Fruit fly (Drosophila melanogaster): ENCODE results near the gene Ilp2.

The Ilp2 gene

DNA sequence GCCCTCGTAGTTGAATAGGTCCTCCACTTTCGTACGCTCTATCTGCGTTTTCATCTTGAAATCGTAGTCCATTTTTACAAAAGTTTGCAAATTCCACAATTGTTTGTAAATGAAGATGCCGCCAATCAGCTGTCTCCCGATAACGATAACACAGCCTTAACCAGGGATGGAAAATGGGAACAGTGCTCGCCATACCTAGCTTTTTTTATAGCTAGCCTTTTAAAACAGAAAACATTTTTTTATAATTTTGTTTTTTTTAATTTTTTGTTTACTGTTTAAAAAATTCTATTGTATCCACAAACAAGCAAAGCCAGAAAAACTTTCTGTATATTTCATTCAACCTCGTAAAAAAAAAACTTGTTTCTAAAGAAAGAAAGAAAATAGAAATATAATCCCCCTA, 39.0 kb downstream of the Ilp2 start, which contains the start of gene Cdk8 (continued):
- TF ChIP-seq PHDP (tag; optimal IDR thresholded peaks at IDR 0.05) (peak; percentile 31), sim (GFP tag; IDR thresholded peaks at IDR 0.05) (no peak), CG14710 (tag; optimal IDR thresholded peaks at IDR 0.05) (peak; percentile 56), Atf6 (GFP tag; IDR thresholded peaks at IDR 0.05) (peak; percentile 40; the same call in 1 of the 2 replicates), HHEX (GFP tag; optimal IDR thresholded peaks at IDR 0.05) (no peak), CkIIα-i1 (GFP tag; IDR thresholded peaks at IDR 0.05) (no peak), CG7786 (GFP tag; optimal IDR thresholded peaks at IDR 0.05) (no peak), jigr1 (GFP tag; IDR thresholded peaks at IDR 0.05) (no peak; the same call in 2 of the 3 replicates), Drgx (GFP tag; IDR thresholded peaks at IDR 0.05) (no peak), mirr (GFP tag; optimal IDR thresholded peaks at IDR 0.05) (no peak), CG4360 (GFP tag; IDR thresholded peaks at IDR 0.05) (no peak), CG33213 (GFP tag; optimal IDR thresholded peaks at IDR 0.05) (no peak), CG9609 (GFP tag; optimal IDR thresholded peaks at IDR 0.05) (no peak), CG6854 (GFP tag; optimal IDR thresholded peaks at IDR 0.05) (no peak), CG18011 (GFP tag; optimal IDR thresholded peaks at IDR 0.05) (no peak), emc (GFP tag; optimal IDR thresholded peaks at IDR 0.05) (no peak), mld (GFP tag; IDR thresholded peaks at IDR 0.05; ENCODE audit: partially characterized antibody) (no peak), CG15479 (GFP tag; optimal IDR thresholded peaks at IDR 0.05) (no peak), CG6791 (GFP tag; IDR thresholded peaks at IDR 0.05; ENCODE audit: partially characterized antibody) (no peak), Sry-δ (GFP tag; optimal IDR thresholded peaks at IDR 0.05) (peak; percentile 39), CG18476 (GFP tag; optimal IDR thresholded peaks at IDR 0.05) (no peak), CG9437 (GFP tag; optimal IDR thresholded peaks at IDR 0.05) (no peak), dimm (GFP tag; IDR thresholded peaks at IDR 0.05) (no peak), Dek (tag; optimal IDR thresholded peaks at IDR 0.05) (peak; percentile 24), CG4617 (GFP tag; optimal IDR thresholded peaks at IDR 0.05; ENCODE audit: borderline replicate concordance) (peak; percentile 4), CG9727 (GFP tag; optimal IDR thresholded peaks at IDR 0.05) (no peak), Myb (GFP tag; optimal IDR thresholded peaks at IDR 0.05) (no peak), Dp (GFP tag; optimal IDR thresholded peaks at IDR 0.05) (peak; percentile 63), Antp (GFP tag; optimal IDR thresholded peaks at IDR 0.05) (no peak), CG1832 (GFP tag; optimal IDR thresholded peaks at IDR 0.05) (no peak), Blimp-1 (GFP tag; optimal IDR thresholded peaks at IDR 0.05) (no peak), fd64A (GFP tag; optimal IDR thresholded peaks at IDR 0.05) (no peak), stc (GFP tag; IDR thresholded peaks at IDR 0.05) (peak; percentile 18; the same call in 1 of the 2 replicates), chif (GFP tag; optimal IDR thresholded peaks at IDR 0.05) (peak in 1 of 2 experiments; percentile 2), CG14965 (GFP tag; optimal IDR thresholded peaks at IDR 0.05; ENCODE audit: borderline replicate concordance) (no peak), CG7963 (GFP tag; IDR thresholded peaks at IDR 0.05; ENCODE audit: partially characterized antibody) (no peak), YL-1 (GFP tag; optimal IDR thresholded peaks at IDR 0.05) (no peak), CG11504 (tag; optimal IDR thresholded peaks at IDR 0.05) (no peak), gro (GFP tag; optimal IDR thresholded peaks at IDR 0.05) (peak; percentile 39), CG15696 (tag; optimal IDR thresholded peaks at IDR 0.05) (peak; percentile 13), C15 (GFP tag; IDR thresholded peaks at IDR 0.05) (no peak), gsb-n (tag; optimal IDR thresholded peaks at IDR 0.05) (no peak), E2f1 (GFP tag; IDR thresholded peaks at IDR 0.05) (peak; percentile 19; the same call in 1 of the 2 replicates), CG34376 (GFP tag; optimal IDR thresholded peaks at IDR 0.05) (no peak), sima (GFP tag; optimal IDR thresholded peaks at IDR 0.05) (no peak), CG32767 (GFP tag; IDR thresholded peaks at IDR 0.05) (no peak), CG3065 (GFP tag; optimal IDR thresholded peaks at IDR 0.05) (no peak), CG1647 (GFP tag; optimal IDR thresholded peaks at IDR 0.05) (no peak), Hey (tag; optimal IDR thresholded peaks at IDR 0.05) (no peak), dmrt99B (tag; optimal IDR thresholded peaks at IDR 0.05) (no peak), CG13894 (tag; optimal IDR thresholded peaks at IDR 0.05) (no peak)
